Worm (Caenorhabditis elegans) whole organism, early embryonic: Measurements from ENCODE around the gene F56D5.9.

Experiments
- B0310.2 ChIP-seq: sonication (generic microtip); optimal IDR thresholded peaks from 2 replicates; lab custom pipeline; 2016; ENCODE audit warnings: mild to moderate bottlenecking, missing genetic modification characterization, missing compliant biosample characterization
- F13C5.2 ChIP-seq: sonication (generic microtip); optimal IDR thresholded peaks from 2 replicates; lab custom pipeline; 2017; ENCODE audit warnings: mild to moderate bottlenecking, missing genetic modification characterization, inconsistent platforms, missing compliant biosample characterization
- ama-1 ChIP-seq: fragments of 150-350 bp; optimal IDR thresholded peaks from 2 replicates; lab custom pipeline; 2014
- ceh-36 ChIP-seq: sonication (generic microtip); optimal IDR thresholded peaks from 2 replicates; lab custom pipeline; 2016; ENCODE audit warnings: missing genetic modification characterization, inconsistent platforms, missing compliant biosample characterization
- ets-7 ChIP-seq: sonication (generic microtip); optimal IDR thresholded peaks from 2 replicates; lab custom pipeline; 2016; ENCODE audit warnings: missing genotype, missing genetic modification characterization, missing compliant biosample characterization
- flt-1 ChIP-seq: fragments of 200-800 bp; sonication (Bioruptor generic); IDR thresholded peaks from 2 replicates; pipeline ENCODE4 v1.3.6; 2022; ENCODE audit warnings: missing genetic modification characterization, missing compliant biosample characterization
- hmbx-1 ChIP-seq: sonication (generic microtip); optimal IDR thresholded peaks from 2 replicates; lab custom pipeline; 2016; ENCODE audit warnings: mild to moderate bottlenecking, missing genetic modification characterization, missing compliant biosample characterization
- hnd-1 ChIP-seq: sonication (generic microtip); optimal IDR thresholded peaks from 2 replicates; lab custom pipeline; 2016; ENCODE audit warnings: missing genetic modification characterization, missing compliant biosample characterization
- pes-1 ChIP-seq: fragments of 200-800 bp; sonication (Bioruptor generic); IDR thresholded peaks from 2 replicates; pipeline ENCODE4 v1.3.6; 2022; ENCODE audit warnings: missing genetic modification reagents, missing genetic modification characterization, missing compliant biosample characterization
- scrt-1 ChIP-seq: fragments of 200-800 bp; sonication (Bioruptor generic); IDR thresholded peaks from 2 replicates; pipeline ENCODE4 v1.3.6; 2022; ENCODE audit warnings: missing genetic modification characterization, missing compliant biosample characterization
- sea-1 ChIP-seq: fragments of 200-800 bp; sonication (Bioruptor generic); conservative IDR thresholded peaks from 2 replicates; pipeline ENCODE4 v1.3.6; 2022; ENCODE audit warnings: missing genetic modification characterization, missing compliant biosample characterization
- tbx-11 ChIP-seq: fragments of 200-800 bp; sonication (Bioruptor generic); IDR thresholded peaks from 2 replicates; pipeline ENCODE4 v1.3.6; 2022; ENCODE audit warnings: missing genetic modification characterization, missing compliant biosample characterization
- tra-4 ChIP-seq: sonication (generic microtip); optimal IDR thresholded peaks from 2 replicates; lab custom pipeline; 2017; ENCODE audit warnings: missing genetic modification characterization, missing compliant biosample characterization

ce11 chrIV:9432327-9432726 is 10.0 kb upstream of the F56D5.9 start:
- TF ChIP-seq F13C5.2 (no peak), B0310.2 (no peak), hnd-1 (tag; lab: Kevin White, UChicago) (no peak), ama-1 (lab: Kevin White, UChicago) (no peak), tra-4 (tag; lab: Kevin White, UChicago) (no peak), tbx-11 (no peak), hmbx-1 (tag; lab: Kevin White, UChicago) (no peak), flt-1 (GFP tag; lab: Robert Waterston, UW) (no peak), sea-1 (no peak), ceh-36 (no peak), pes-1 (no peak), scrt-1 (no peak), ets-7 (tag; lab: Kevin White, UChicago) (no peak)
